Fruit fly (Drosophila melanogaster): ENCODE measurements around the gene CG45067.

CG45067 gene

DNA sequence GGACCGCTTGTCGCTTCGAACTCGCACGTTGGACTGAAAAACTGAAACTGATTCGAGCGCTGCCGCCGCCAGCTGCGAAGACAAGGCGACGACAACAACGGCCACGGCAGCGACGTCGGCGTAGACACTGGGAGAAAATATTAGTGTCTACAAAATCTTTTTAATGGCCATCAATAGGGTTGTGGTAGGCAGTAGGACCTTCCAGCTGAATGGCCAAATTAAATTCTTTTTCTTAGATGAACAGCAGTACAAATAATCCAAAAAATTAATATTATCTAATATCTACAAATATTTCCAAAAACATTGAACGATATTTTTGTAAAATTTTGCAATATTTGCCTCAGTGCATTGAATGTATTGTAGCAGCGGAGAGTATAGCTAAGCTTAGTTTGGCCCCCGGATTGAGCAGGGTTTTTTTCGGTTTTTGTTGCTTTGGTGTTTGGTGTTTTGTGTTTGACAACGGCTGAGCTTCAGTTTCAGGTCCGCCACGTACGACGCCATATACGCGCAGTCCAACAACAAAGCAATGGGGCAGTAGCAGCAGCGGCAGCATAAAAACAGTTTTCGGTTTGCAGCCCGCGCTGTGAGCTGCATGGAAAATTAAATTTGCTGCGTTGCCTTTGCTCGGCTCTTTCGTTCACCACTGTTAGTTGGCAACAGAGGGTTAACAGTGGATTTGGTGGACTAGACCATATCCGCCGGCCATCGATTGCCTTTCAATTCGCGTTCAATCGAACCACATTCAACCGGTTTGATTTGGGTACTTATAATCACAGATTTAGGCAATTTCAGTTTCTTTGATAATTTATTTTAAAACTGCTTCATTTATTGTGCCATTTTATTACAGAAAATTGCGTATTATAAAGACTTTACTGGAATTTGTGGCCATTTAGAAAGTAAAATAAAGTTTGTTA lies 7.1 kb downstream of the CG45067 start, which contains the start of gene Cht7 (continued):
- TF ChIP-seq CG13624 (GFP tag; optimal IDR thresholded peaks at IDR 0.05) (peak; percentile 74), tin (GFP tag; optimal IDR thresholded peaks at IDR 0.05) (peak; percentile 75), zfh1 (GFP tag; IDR thresholded peaks at IDR 0.05) (peak; percentile 84), Elba2 (GFP tag; optimal IDR thresholded peaks at IDR 0.05) (no peak), esg (GFP tag; conservative IDR thresholded peaks at IDR 0.05) (peak; percentile 79), Atf3 (GFP tag; optimal IDR thresholded peaks at IDR 0.05) (peak; percentile 62), jumu (GFP tag; optimal IDR thresholded peaks at IDR 0.05) (peak; percentile 57), Optix (GFP tag; IDR thresholded peaks at IDR 0.05) (peak; percentile 84), Sry-β (GFP tag; optimal IDR thresholded peaks at IDR 0.05) (no peak), scrt (GFP tag; optimal IDR thresholded peaks at IDR 0.05) (peak; percentile 75), otp (GFP tag; IDR thresholded peaks at IDR 0.05) (0 out of 3 replicates have a peak, but pooled peaks have one; percentile 50), Spps (tag; optimal IDR thresholded peaks at IDR 0.05) (peak; percentile 49), bigmax (GFP tag; optimal IDR thresholded peaks at IDR 0.05) (no peak), zen2 (GFP tag; IDR thresholded peaks at IDR 0.05; ENCODE audit: partially characterized antibody) (no peak), CG2875 (GFP tag; optimal IDR thresholded peaks at IDR 0.05) (peak; percentile 75), E2f1 (GFP tag; IDR thresholded peaks at IDR 0.05) (peak; percentile 81), CG10959 (GFP tag; IDR thresholded peaks at IDR 0.05) (peak; percentile 63), CG10366 (GFP tag; IDR thresholded peaks at IDR 0.05) (peak; percentile 85), CG18619 (GFP tag; optimal IDR thresholded peaks at IDR 0.05) (peak; percentile 86), Ada2b (GFP tag; IDR thresholded peaks at IDR 0.05) (peak; percentile 79), shn (GFP tag; optimal IDR thresholded peaks at IDR 0.05) (peak; percentile 22), al (GFP tag; IDR thresholded peaks at IDR 0.05) (peak; percentile 76), abd-A (tag; optimal IDR thresholded peaks at IDR 0.05) (peak; percentile 56), Awh (GFP tag; IDR thresholded peaks at IDR 0.05) (peak; percentile 81), sens-2 (GFP tag; IDR thresholded peaks at IDR 0.05) (peak; percentile 54; the same call in 1 of the 2 replicates), CG12104 (GFP tag; optimal IDR thresholded peaks at IDR 0.05) (peak; percentile 53), gsb (GFP tag; IDR thresholded peaks at IDR 0.05) (peak; percentile 71), CG7928 (GFP tag; optimal IDR thresholded peaks at IDR 0.05) (peak; percentile 55), Dll (GFP tag; IDR thresholded peaks at IDR 0.05; ENCODE audit: partially characterized antibody) (no peak), Stat92E (GFP tag; optimal IDR thresholded peaks at IDR 0.05) (no peak), grn (GFP tag; optimal IDR thresholded peaks at IDR 0.05) (no peak), CG7271 (tag; optimal IDR thresholded peaks at IDR 0.05) (no peak), Ets97D (GFP tag; optimal IDR thresholded peaks at IDR 0.05) (peak; percentile 45), sc (optimal IDR thresholded peaks at IDR 0.05) (no peak), sc (GFP tag; optimal IDR thresholded peaks at IDR 0.05) (peak; percentile 83), Camta (GFP tag; optimal IDR thresholded peaks at IDR 0.05) (peak; percentile 43), CG15696 (tag; optimal IDR thresholded peaks at IDR 0.05) (peak; percentile 37), grau (tag; optimal IDR thresholded peaks at IDR 0.05) (peak; percentile 91), Asciz (GFP tag; optimal IDR thresholded peaks at IDR 0.05) (peak; percentile 73), Six4 (GFP tag; optimal IDR thresholded peaks at IDR 0.05) (peak; percentile 51), CG7556 (GFP tag; optimal IDR thresholded peaks at IDR 0.05) (peak; percentile 90), dimm (GFP tag; IDR thresholded peaks at IDR 0.05) (peak; percentile 50; the same call in 1 of the 2 replicates), kni (GFP tag; optimal IDR thresholded peaks at IDR 0.05) (peak; percentile 65), Rfx (GFP tag; IDR thresholded peaks at IDR 0.05) (peak; percentile 91), CG32767 (GFP tag; IDR thresholded peaks at IDR 0.05) (peak; percentile 81; the same call in 1 of the 2 replicates), CG8765 (GFP tag; IDR thresholded peaks at IDR 0.05) (no peak; the same call in 1 of the 2 replicates), Dbx (GFP tag; IDR thresholded peaks at IDR 0.05) (peak; percentile 83), wek (GFP tag; optimal IDR thresholded peaks at IDR 0.05) (peak; percentile 15), CG3065 (GFP tag; optimal IDR thresholded peaks at IDR 0.05) (peak; percentile 48)

Measured in whole organism, embryonic.